Worm (Caenorhabditis elegans) whole organism, midembryonic: ENCODE data around the gene irld-20.

ENCODE experiments used
- klf-2 ChIP-seq: fragments of 200-800 bp; sonication (Bioruptor generic); conservative IDR thresholded peaks from 2 replicates; pipeline ENCODE4 v1.3.6; 2022; ENCODE audit warnings: missing genetic modification reagents, missing genetic modification characterization, missing compliant biosample characterization
- med-1 ChIP-seq: sonication (generic microtip); optimal IDR thresholded peaks from 2 replicates; lab custom pipeline; 2017; ENCODE audit warnings: missing genetic modification characterization, mild to moderate bottlenecking, missing compliant biosample characterization, antibody characterized with exemption, missing genetic modification reagents; ENCODE audit not compliant: insufficient read depth
- tab-1 ChIP-seq: fragments of 200-800 bp; sonication (Bioruptor generic); IDR thresholded peaks from 2 replicates; pipeline ENCODE4 v1.3.6; 2022; ENCODE audit warnings: missing genetic modification characterization, missing compliant biosample characterization
- ztf-23 ChIP-seq: fragments of 200-800 bp; sonication (Bioruptor generic); IDR thresholded peaks from 2 replicates; pipeline ENCODE4 v1.3.6; 2022; ENCODE audit warnings: missing genetic modification reagents, missing genetic modification characterization, missing compliant biosample characterization
- ztf-29 ChIP-seq: fragments of 200-800 bp; sonication (Bioruptor generic); IDR thresholded peaks from 2 replicates; pipeline ENCODE4 v1.3.6; 2022; ENCODE audit warnings: missing genetic modification reagents, missing genetic modification characterization, missing compliant biosample characterization

ce11 chrIII:12750831-12751230 lies at the start of gene irld-20, which contains the start of gene irld-60:
- no peak for TF ChIP-seq ztf-29 (GFP tag; lab: Robert Waterston, UW)
- TF ChIP-seq klf-2 = no peak
- TF ChIP-seq ztf-23 (GFP tag; lab: Robert Waterston, UW) = no peak
- no peak for TF ChIP-seq med-1 (GFP tag; lab: Kevin White, UChicago)
- TF ChIP-seq tab-1 (GFP tag; lab: Robert Waterston, UW) = no peak
